Worm (Caenorhabditis elegans): ENCODE data around the gene cog-1.

Gene cog-1

ce11 chrII:14938319-14938718 is 36.0 kb downstream of the cog-1 start:
- TF ChIP-seq tra-4 (tag; optimal IDR thresholded peaks at IDR 0.05) (no peak), flt-1 (GFP tag; IDR thresholded peaks at IDR 0.05) (no peak)

- no peak for TF ChIP-seq tra-4 (tag; optimal IDR thresholded peaks at IDR 0.05)
- no peak for TF ChIP-seq tbx-37 (GFP tag; conservative IDR thresholded peaks at IDR 0.05)
- no peak for TF ChIP-seq ama-1 (optimal IDR thresholded peaks at IDR 0.05)
- no peak for TF ChIP-seq tbx-11 (GFP tag; IDR thresholded peaks at IDR 0.05)
- TF ChIP-seq scrt-1 (GFP tag; IDR thresholded peaks at IDR 0.05): no peak
- no peak for TF ChIP-seq flt-1 (GFP tag; IDR thresholded peaks at IDR 0.05)
- no peak for TF ChIP-seq ceh-13 (GFP tag; optimal IDR thresholded peaks at IDR 0.05)
- TF ChIP-seq pes-1 (GFP tag; IDR thresholded peaks at IDR 0.05): no peak
- no peak for TF ChIP-seq ceh-36 (tag; optimal IDR thresholded peaks at IDR 0.05)
- no peak for TF ChIP-seq aly-1 (tag; optimal IDR thresholded peaks at IDR 0.05)
- no peak for TF ChIP-seq hnd-1 (tag; optimal IDR thresholded peaks at IDR 0.05)
- no peak for TF ChIP-seq B0310.2 (tag; optimal IDR thresholded peaks at IDR 0.05)
- no peak for TF ChIP-seq hmbx-1 (tag; optimal IDR thresholded peaks at IDR 0.05)
- no peak for TF ChIP-seq F13C5.2 (tag; optimal IDR thresholded peaks at IDR 0.05)
Observed at ce11 chrII:14940325-14940724, 38.0 kb downstream of the cog-1 start.

ce11 chrII:14940980-14941379 is 38.7 kb downstream of the cog-1 start:
- TF ChIP-seq F13C5.2 (tag; optimal IDR thresholded peaks at IDR 0.05) (no peak), ceh-13 (GFP tag; optimal IDR thresholded peaks at IDR 0.05) (no peak), hmbx-1 (tag; optimal IDR thresholded peaks at IDR 0.05) (no peak)

ce11 chrII:14945518-14945917 is 43.2 kb downstream of the cog-1 start:
- TF ChIP-seq F13C5.2 (tag; optimal IDR thresholded peaks at IDR 0.05) (no peak), B0310.2 (tag; optimal IDR thresholded peaks at IDR 0.05) (no peak)

ce11 chrII:14946545-14946944 is 44.3 kb downstream of the cog-1 start:
- TF ChIP-seq tra-4 (tag; optimal IDR thresholded peaks at IDR 0.05): no peak
- no peak for TF ChIP-seq hmbx-1 (tag; optimal IDR thresholded peaks at IDR 0.05)
- no peak for TF ChIP-seq ets-7 (tag; optimal IDR thresholded peaks at IDR 0.05)

ce11 chrII:14952464-14953064 is 50.3 kb downstream of the cog-1 start:
- no peak for TF ChIP-seq ets-7 (tag; optimal IDR thresholded peaks at IDR 0.05)
- TF ChIP-seq hmg-4 (GFP tag; optimal IDR thresholded peaks at IDR 0.05): no peak
- TF ChIP-seq tbx-37 (GFP tag; conservative IDR thresholded peaks at IDR 0.05): no peak
- TF ChIP-seq ama-1 (optimal IDR thresholded peaks at IDR 0.05): no peak
- TF ChIP-seq flt-1 (GFP tag; IDR thresholded peaks at IDR 0.05): no peak
- TF ChIP-seq pes-1 (GFP tag; IDR thresholded peaks at IDR 0.05): no peak
